Fruit fly (Drosophila melanogaster): ENCODE data around the gene CG33281.

- TF ChIP-seq CG6808 (GFP tag; optimal IDR thresholded peaks at IDR 0.05) (no peak), Sox102F (GFP tag; optimal IDR thresholded peaks at IDR 0.05) (no peak), spab (GFP tag; optimal IDR thresholded peaks at IDR 0.05) (no peak), Lpt (GFP tag; optimal IDR thresholded peaks at IDR 0.05) (no peak), fkh (GFP tag; optimal IDR thresholded peaks at IDR 0.05) (no peak), Eip75B (GFP tag; optimal IDR thresholded peaks at IDR 0.05) (no peak), Eip78C (GFP tag) (no peak)
Observed at dm6 chr2L:3346483-3346839, 22.4 kb downstream of the CG33281 start.
